Fruit fly (Drosophila melanogaster) whole organism, pupa: ENCODE data around the gene CG15312.

Experiments
- CG34367 ChIP-seq: fragments of 200-800 bp; sonication (Bioruptor generic); optimal IDR thresholded peaks from 2 replicates; lab custom pipeline; 2018; ENCODE audit warnings: missing biosample characterization, mild to moderate bottlenecking, missing genetic modification characterization
- Pif1B ChIP-seq: fragments of 200-800 bp; sonication (Bioruptor generic); optimal IDR thresholded peaks from 3 replicates; lab custom pipeline; 2016; ENCODE audit warnings: missing biosample characterization, missing genetic modification characterization
- Snoo ChIP-seq: fragments of 200-800 bp; sonication (Bioruptor generic); optimal IDR thresholded peaks from 3 replicates; lab custom pipeline; 2017; ENCODE audit warnings: missing biosample characterization, mild to moderate bottlenecking, missing genetic modification characterization, inconsistent platforms

- TF ChIP-seq Pif1B (no peak), CG34367 (tag; lab: Kevin White, UChicago) (no peak), Snoo (tag; lab: Kevin White, UChicago) (no peak)
These were observed at the start of gene CG15312 for dm6 chrX:10070325-10070931.
